Fruit fly (Drosophila melanogaster): Measurements from ENCODE around the gene CG15628.

CG15628 gene

DNA sequence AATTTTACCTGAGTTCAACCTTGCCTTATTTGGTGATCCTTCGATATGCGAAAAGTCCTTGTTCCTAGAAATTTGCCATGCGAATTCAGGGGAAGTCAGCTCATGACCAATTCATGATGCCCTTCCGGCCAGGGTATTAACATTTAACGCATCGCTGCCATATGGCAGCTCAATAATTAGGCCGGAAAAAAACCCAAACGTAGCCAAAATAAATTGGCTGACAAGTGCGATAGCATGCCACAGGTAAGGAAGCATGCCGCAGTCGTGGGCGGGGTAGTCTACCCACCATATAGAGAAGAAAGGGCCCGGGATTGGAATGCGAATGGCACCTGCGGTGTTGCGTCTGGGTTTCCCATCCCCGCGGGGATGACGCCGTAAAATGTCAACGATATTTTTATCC, 2.2 kb downstream of the CG15628 start:
- TF ChIP-seq CG2678 (tag; optimal IDR thresholded peaks at IDR 0.05), result no peak
- TF ChIP-seq tll (GFP tag; optimal IDR thresholded peaks at IDR 0.05), result peak in 1 of 2 experiments; percentile 76
- peak; percentile 68 for TF ChIP-seq cad (GFP tag; optimal IDR thresholded peaks at IDR 0.05)
- TF ChIP-seq kay (GFP tag; optimal IDR thresholded peaks at IDR 0.05), result no peak
- peak; percentile 77 for TF ChIP-seq CG15479 (GFP tag; optimal IDR thresholded peaks at IDR 0.05)
- TF ChIP-seq twi (tag; optimal IDR thresholded peaks at IDR 0.05), result peak; percentile 36
- peak; percentile 10 for TF ChIP-seq kni (GFP tag; optimal IDR thresholded peaks at IDR 0.05)
- peak; percentile 90 for TF ChIP-seq zen (tag; optimal IDR thresholded peaks at IDR 0.05)
- TF ChIP-seq danr (GFP tag; IDR thresholded peaks at IDR 0.05), result 0 out of 2 replicates have a peak, but pooled peaks have one; percentile 11
- TF ChIP-seq prd (optimal IDR thresholded peaks at IDR 0.05), result no peak
- TF ChIP-seq prd (GFP tag; IDR thresholded peaks at IDR 0.05), result 0 out of 3 replicates have a peak, but pooled peaks have one; percentile 29

DNA sequence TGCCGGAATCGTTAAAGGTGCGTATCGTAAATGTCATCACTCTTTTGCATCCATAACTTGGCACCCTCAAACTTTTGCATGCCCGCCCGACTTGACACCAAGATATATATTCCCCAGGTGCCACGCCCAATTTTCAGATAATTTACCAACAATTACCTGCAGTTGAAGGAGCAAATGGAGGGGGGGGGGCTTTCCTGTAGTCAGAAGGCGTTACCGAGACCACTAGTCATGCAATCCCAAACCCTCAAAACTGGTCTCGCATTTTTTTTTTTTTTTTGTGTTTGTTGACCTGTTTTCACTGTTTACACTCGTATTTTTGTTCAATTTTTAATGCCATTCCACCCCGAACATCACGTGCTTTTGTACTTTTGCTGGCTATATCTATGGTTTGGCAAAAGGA, 4.1 kb downstream of the CG15628 start:
- TF ChIP-seq ssp (GFP tag; IDR thresholded peaks at IDR 0.05), result no peak
- TF ChIP-seq Antp (GFP tag; optimal IDR thresholded peaks at IDR 0.05), result no peak
- TF ChIP-seq nom (GFP tag; optimal IDR thresholded peaks at IDR 0.05), result peak; percentile 15
- no peak for TF ChIP-seq zen2 (GFP tag; IDR thresholded peaks at IDR 0.05; ENCODE audit: partially characterized antibody)

DNA sequence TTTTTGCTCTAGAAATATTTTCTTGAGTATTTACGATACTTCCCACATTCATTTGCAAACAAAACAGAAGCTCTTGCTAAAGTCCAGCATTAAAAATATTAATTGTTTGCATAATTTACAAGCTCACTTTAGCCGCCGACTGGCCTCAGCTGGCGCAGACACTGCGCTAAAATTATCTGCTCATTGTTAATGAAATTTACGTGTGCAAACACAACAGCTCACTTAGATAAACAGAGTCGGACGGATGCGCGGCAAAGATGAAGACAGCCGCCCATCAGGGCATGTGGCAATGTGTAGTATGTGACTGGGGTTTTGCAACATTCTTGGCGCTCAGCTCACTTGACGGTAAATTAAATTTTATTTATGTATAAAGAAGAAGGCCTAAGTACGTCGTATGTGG, 7.5 kb downstream of the CG15628 start:
- TF ChIP-seq CG14050 (GFP tag; IDR thresholded peaks at IDR 0.05) (no peak), cad (GFP tag; optimal IDR thresholded peaks at IDR 0.05) (no peak), klu (GFP tag; IDR thresholded peaks at IDR 0.05) (no peak), CG8388 (GFP tag; optimal IDR thresholded peaks at IDR 0.05) (no peak), Ssrp (tag; optimal IDR thresholded peaks at IDR 0.05) (no peak), caup (GFP tag; optimal IDR thresholded peaks at IDR 0.05; ENCODE audit: severe bottlenecking) (peak; percentile 47), Rx (GFP tag; IDR thresholded peaks at IDR 0.05) (no peak), CG9932 (GFP tag; IDR thresholded peaks at IDR 0.05) (no peak), CG11456 (GFP tag; IDR thresholded peaks at IDR 0.05) (no peak), Hmr (GFP tag; optimal IDR thresholded peaks at IDR 0.05) (peak; percentile 60), CG13287 (GFP tag; IDR thresholded peaks at IDR 0.05; ENCODE audit: partially characterized antibody) (no peak), CG14860 (GFP tag; IDR thresholded peaks at IDR 0.05; ENCODE audit: partially characterized antibody) (no peak), CG2129 (GFP tag; IDR thresholded peaks at IDR 0.05; ENCODE audit: partially characterized antibody) (no peak), CG4617 (GFP tag; optimal IDR thresholded peaks at IDR 0.05; ENCODE audit: borderline replicate concordance) (no peak), wek (GFP tag; optimal IDR thresholded peaks at IDR 0.05) (peak; percentile 33), CG7745 (tag; optimal IDR thresholded peaks at IDR 0.05) (no peak), CG3407 (GFP tag; optimal IDR thresholded peaks at IDR 0.05) (no peak), Hr51 (GFP tag; optimal IDR thresholded peaks at IDR 0.05) (no peak), Dip3 (GFP tag; optimal IDR thresholded peaks at IDR 0.05) (no peak), p53 (GFP tag; optimal IDR thresholded peaks at IDR 0.05) (no peak), bigmax (GFP tag; optimal IDR thresholded peaks at IDR 0.05) (no peak), pnt (GFP tag; optimal IDR thresholded peaks at IDR 0.05) (no peak), insv (GFP tag; optimal IDR thresholded peaks at IDR 0.05) (no peak), CG6854 (GFP tag; optimal IDR thresholded peaks at IDR 0.05) (no peak), CG31388 (GFP tag; optimal IDR thresholded peaks at IDR 0.05) (no peak), vfl (GFP tag; optimal IDR thresholded peaks at IDR 0.05) (no peak), pho (GFP tag; optimal IDR thresholded peaks at IDR 0.05) (no peak), CG30403 (GFP tag; optimal IDR thresholded peaks at IDR 0.05) (no peak), Dref (GFP tag; IDR thresholded peaks at IDR 0.05) (no peak), CG12744 (GFP tag; optimal IDR thresholded peaks at IDR 0.05) (no peak), BtbVII (GFP tag; optimal IDR thresholded peaks at IDR 0.05) (peak; percentile 46), CG12155 (GFP tag; optimal IDR thresholded peaks at IDR 0.05) (no peak), CG3281 (GFP tag; optimal IDR thresholded peaks at IDR 0.05) (peak; percentile 64), Fer2 (tag; optimal IDR thresholded peaks at IDR 0.05) (no peak)
